Fruit fly (Drosophila melanogaster): ENCODE results near the gene CecC.

The CecC gene

DNA sequence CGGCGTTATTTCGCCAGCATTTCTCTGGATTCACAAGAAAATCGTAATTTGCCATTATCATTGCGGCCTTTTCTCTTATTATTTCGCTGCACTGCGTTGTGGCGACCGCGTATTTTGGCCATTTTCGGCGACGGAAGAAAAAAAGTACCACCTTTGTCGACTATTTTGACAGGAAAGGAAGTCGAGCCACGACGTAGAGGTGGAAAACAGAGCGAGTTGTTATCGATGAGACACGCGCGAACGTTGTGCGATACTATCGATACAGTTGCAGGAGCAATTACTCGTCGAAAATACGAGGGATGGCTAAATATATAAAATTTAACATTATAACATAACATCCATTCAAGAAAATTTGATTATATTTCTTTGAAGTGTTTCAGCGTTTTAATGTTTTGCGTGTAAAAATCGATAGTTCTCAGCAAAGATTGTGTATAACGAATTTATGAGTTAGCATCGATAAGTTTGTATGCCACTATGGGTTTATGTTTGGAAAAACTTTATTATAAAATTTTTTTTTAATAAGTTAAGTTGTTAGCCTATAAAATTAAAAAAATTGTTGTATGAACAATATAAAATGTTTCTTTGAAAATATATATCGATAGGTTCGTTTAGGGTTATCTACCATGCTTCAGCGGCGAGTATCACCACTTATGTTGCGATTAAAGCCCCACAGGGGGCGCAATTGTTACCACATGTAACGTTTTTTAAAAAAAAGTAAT, 7.4 kb upstream of the CecC start, which contains the start of gene RpS7 (continued):
- TF ChIP-seq gt (GFP tag; IDR thresholded peaks at IDR 0.05) (peak; percentile 17; the same call in 1 of the 2 replicates), hbn (GFP tag; IDR thresholded peaks at IDR 0.05; ENCODE audit: partially characterized antibody) (peak; percentile 89), CG8478 (optimal IDR thresholded peaks at IDR 0.05) (no peak), CG12071 (GFP tag; optimal IDR thresholded peaks at IDR 0.05) (peak; percentile 85), Usf (GFP tag; optimal IDR thresholded peaks at IDR 0.05) (peak; percentile 37), CG7372 (GFP tag; IDR thresholded peaks at IDR 0.05) (peak; percentile 77), lilli (GFP tag; optimal IDR thresholded peaks at IDR 0.05) (peak; percentile 47), cg (GFP tag; optimal IDR thresholded peaks at IDR 0.05) (no peak), CG11247 (GFP tag; IDR thresholded peaks at IDR 0.05) (peak; percentile 82), CG12219 (GFP tag; optimal IDR thresholded peaks at IDR 0.05) (peak; percentile 71), CG12769 (tag; optimal IDR thresholded peaks at IDR 0.05) (peak; percentile 38), CG31441 (GFP tag; IDR thresholded peaks at IDR 0.05) (peak; percentile 79), aop (GFP tag; IDR thresholded peaks at IDR 0.05) (no peak), CG7839 (tag; optimal IDR thresholded peaks at IDR 0.05) (peak; percentile 70), pita (GFP tag; optimal IDR thresholded peaks at IDR 0.05) (no peak), Hr3 (GFP tag; optimal IDR thresholded peaks at IDR 0.05) (peak; percentile 38), CG8388 (GFP tag; optimal IDR thresholded peaks at IDR 0.05) (peak; percentile 86), CG2678 (tag; optimal IDR thresholded peaks at IDR 0.05) (peak; percentile 60), ind (GFP tag; optimal IDR thresholded peaks at IDR 0.05) (peak; percentile 35), CG1603 (tag; optimal IDR thresholded peaks at IDR 0.05) (peak; percentile 73), CG2712 (tag; optimal IDR thresholded peaks at IDR 0.05) (peak; percentile 69), HmgZ (tag; optimal IDR thresholded peaks at IDR 0.05) (peak; percentile 31), Tbp (GFP tag; optimal IDR thresholded peaks at IDR 0.05) (no peak), CG10959 (GFP tag; IDR thresholded peaks at IDR 0.05) (peak; percentile 59), CG17612 (GFP tag; IDR thresholded peaks at IDR 0.05) (no peak), CG13894 (tag; optimal IDR thresholded peaks at IDR 0.05) (peak; percentile 72), inv (GFP tag; IDR thresholded peaks at IDR 0.05; ENCODE audit: partially characterized antibody) (peak; percentile 98), HLH54F (GFP tag; optimal IDR thresholded peaks at IDR 0.05) (peak; percentile 5), al (GFP tag; IDR thresholded peaks at IDR 0.05) (no peak; the same call in 1 of the 2 replicates), CG10267 (tag; optimal IDR thresholded peaks at IDR 0.05) (peak; percentile 64), CG4820 (GFP tag; optimal IDR thresholded peaks at IDR 0.05) (no peak), Trl (optimal IDR thresholded peaks at IDR 0.05) (no peak), Trl (GFP tag; optimal IDR thresholded peaks at IDR 0.05) (peak; percentile 24), CoRest (tag; optimal IDR thresholded peaks at IDR 0.05) (peak; percentile 63), dmrt11E (tag; optimal IDR thresholded peaks at IDR 0.05) (peak; percentile 45), emc (GFP tag; optimal IDR thresholded peaks at IDR 0.05) (peak; percentile 18), Fer1 (GFP tag; optimal IDR thresholded peaks at IDR 0.05) (peak; percentile 84), CG10979 (tag; optimal IDR thresholded peaks at IDR 0.05) (peak; percentile 39), zf30C (GFP tag; optimal IDR thresholded peaks at IDR 0.05) (no peak), Hr39 (optimal IDR thresholded peaks at IDR 0.05) (no peak), Aef1 (GFP tag; IDR thresholded peaks at IDR 0.05) (peak; percentile 48; the same call in 2 of the 3 replicates), CG6813 (GFP tag; optimal IDR thresholded peaks at IDR 0.05) (peak; percentile 81), CG8290 (GFP tag; optimal IDR thresholded peaks at IDR 0.05) (peak; percentile 27), CG8290 (tag; optimal IDR thresholded peaks at IDR 0.05) (peak; percentile 8 to 79), CG32772 (GFP tag; IDR thresholded peaks at IDR 0.05) (peak; percentile 61), CG13624 (GFP tag; optimal IDR thresholded peaks at IDR 0.05) (peak; percentile 44), Kr (GFP tag; optimal IDR thresholded peaks at IDR 0.05) (peak; percentile 55), stc (GFP tag; IDR thresholded peaks at IDR 0.05) (peak; percentile 76), her (GFP tag; optimal IDR thresholded peaks at IDR 0.05) (peak; percentile 96), GATAe (GFP tag; conservative IDR thresholded peaks at IDR 0.05) (no peak; the same call in 1 of the 2 replicates), CG1602 (GFP tag; optimal IDR thresholded peaks at IDR 0.05) (no peak)

Data from whole organism, embryonic.